Worm (Caenorhabditis elegans) whole organism, mixed stage, embryonic: ENCODE results near the gene mtg-1.

Experiments used
- bed-3 ChIP-seq: fragments of 200-800 bp; sonication (Bioruptor generic); optimal IDR thresholded peaks from 3 replicates; lab custom pipeline; 2018; ENCODE audit warnings: mild to moderate bottlenecking, missing genetic modification characterization, moderate library complexity, missing compliant biosample characterization
- blmp-1 ChIP-seq: fragments of 150-350 bp; optimal IDR thresholded peaks from 2 replicates; lab custom pipeline; 2014; ENCODE audit warnings: missing biosample characterization, missing genetic modification characterization
- ceh-83 ChIP-seq: fragments of 200-800 bp; sonication (Bioruptor generic); optimal IDR thresholded peaks from 2 replicates; lab custom pipeline; 2018; ENCODE audit warnings: mild to moderate bottlenecking, missing genetic modification characterization, missing compliant biosample characterization
- ces-1 ChIP-seq: fragments of 150-350 bp; optimal IDR thresholded peaks from 2 replicates; lab custom pipeline; 2014; ENCODE audit warnings: missing biosample characterization, missing genetic modification reagents, missing genetic modification characterization
- drap-1 ChIP-seq: fragments of 200-800 bp; sonication (Bioruptor generic); optimal IDR thresholded peaks from 3 replicates; lab custom pipeline; 2018; ENCODE audit warnings: mild to moderate bottlenecking, missing genetic modification characterization, missing compliant biosample characterization
- elt-1 ChIP-seq: sonication (generic microtip); optimal IDR thresholded peaks from 2 replicates; lab custom pipeline; 2017; ENCODE audit warnings: missing genetic modification characterization, mild to moderate bottlenecking, missing compliant biosample characterization, antibody characterized with exemption, moderate library complexity, borderline replicate concordance; ENCODE audit not compliant: insufficient read depth
- elt-3 ChIP-seq: fragments of 150-350 bp; optimal IDR thresholded peaks from 2 replicates; lab custom pipeline; 2014; ENCODE audit warnings: missing biosample characterization, missing genetic modification characterization
- ham-2 ChIP-seq: fragments of 200-800 bp; sonication (Bioruptor generic); optimal IDR thresholded peaks from 2 replicates; lab custom pipeline; 2018; ENCODE audit warnings: mild to moderate bottlenecking, missing genetic modification characterization, missing compliant biosample characterization
- lin-13 ChIP-seq: fragments of 150-350 bp; optimal IDR thresholded peaks from 2 replicates; lab custom pipeline; 2014; ENCODE audit warnings: missing biosample characterization, missing genetic modification characterization
- lsy-2 ChIP-seq: fragments of 150-350 bp; optimal IDR thresholded peaks from 2 replicates; lab custom pipeline; 2014; ENCODE audit warnings: missing biosample characterization, missing genetic modification characterization
- mab-5 ChIP-seq: fragments of 150-350 bp; optimal IDR thresholded peaks from 2 replicates; lab custom pipeline; 2014; ENCODE audit warnings: missing biosample characterization, missing genetic modification characterization
- mep-1 ChIP-seq: fragments of 150-350 bp; optimal IDR thresholded peaks from 2 replicates; lab custom pipeline; 2017; ENCODE audit warnings: missing biosample characterization, missing genetic modification reagents, missing genetic modification characterization, inconsistent platforms
- nhr-2 ChIP-seq: fragments of 150-350 bp; optimal IDR thresholded peaks from 2 replicates; lab custom pipeline; 2014; ENCODE audit warnings: missing biosample characterization, missing genetic modification characterization
- nhr-237 ChIP-seq: fragments of 150-350 bp; optimal IDR thresholded peaks from 2 replicates; lab custom pipeline; 2014; ENCODE audit warnings: missing biosample characterization, missing genetic modification characterization
- nhr-28 ChIP-seq: fragments of 150-350 bp; optimal IDR thresholded peaks from 2 replicates; lab custom pipeline; 2014; ENCODE audit warnings: missing biosample characterization, missing genetic modification characterization
- nhr-76 ChIP-seq: sonication (generic microtip); optimal IDR thresholded peaks from 2 replicates; lab custom pipeline; 2017; ENCODE audit warnings: missing biosample characterization, missing genetic modification characterization
- pha-4 ChIP-seq: fragments of 150-350 bp; optimal IDR thresholded peaks from 2 replicates; lab custom pipeline; 2018; ENCODE audit warnings: missing biosample characterization, missing genetic modification reagents, missing genetic modification characterization
- sem-2 ChIP-seq: fragments of 200-800 bp; sonication (Bioruptor generic); optimal IDR thresholded peaks from 2 replicates; lab custom pipeline; 2018; ENCODE audit warnings: mild to moderate bottlenecking, missing genetic modification characterization, missing compliant biosample characterization
- snpc-4 ChIP-seq: fragments of 150-350 bp; optimal IDR thresholded peaks from 2 replicates; lab custom pipeline; 2014; ENCODE audit warnings: missing biosample characterization, missing genetic modification characterization
- tbx-8 ChIP-seq: fragments of 200-800 bp; sonication (Bioruptor generic); optimal IDR thresholded peaks from 2 replicates; lab custom pipeline; 2018; ENCODE audit warnings: mild to moderate bottlenecking, missing genetic modification characterization, moderate library complexity, missing compliant biosample characterization
- unc-120 ChIP-seq: sonication (generic microtip); optimal IDR thresholded peaks from 2 replicates; lab custom pipeline; 2017; ENCODE audit warnings: missing genetic modification characterization, missing compliant biosample characterization; ENCODE audit not compliant: poor library complexity, severe bottlenecking
- unc-39 ChIP-seq: fragments of 150-350 bp; optimal IDR thresholded peaks from 2 replicates; lab custom pipeline; 2014; ENCODE audit warnings: missing biosample characterization, missing genetic modification characterization

The mtg-1 gene

ce11 chrIII:1533615-1534014 is at the start of gene mtg-1:
Gene mtg-1 (plus strand): TSS chrIII:1533774.
- TF ChIP-seq lsy-2 (tag; lab: Kevin White, UChicago) (peak; percentile 7), blmp-1 (tag; lab: Kevin White, UChicago) (no peak)

- TF ChIP-seq lsy-2 (tag; lab: Kevin White, UChicago), result no peak
- no peak for TF ChIP-seq sem-2
- no peak for TF ChIP-seq unc-39 (tag; lab: Kevin White, UChicago)
- no peak for TF ChIP-seq drap-1 (GFP tag; lab: Kevin White, UChicago)
- no peak for TF ChIP-seq nhr-76
- no peak for TF ChIP-seq elt-3 (tag; lab: Kevin White, UChicago)
These were observed 38.3 kb upstream of the mtg-1 start, which contains the start of gene Y82E9BR.19 for ce11 chrIII:1495230-1495629. Gene Y82E9BR.19 (minus strand): TSS chrIII:1495330.

- TF ChIP-seq unc-120 (tag; lab: Kevin White, UChicago) (no peak), lsy-2 (tag; lab: Kevin White, UChicago) (peak; percentile 49), ces-1 (peak; percentile 87)
These were observed 37.6 kb upstream of the mtg-1 start, which contains the start of the genes ave-1 and M01G5.1 for ce11 chrIII:1495863-1496445. Gene ave-1 (minus strand): TSS chrIII:1495975. Gene M01G5.1 (plus strand): TSS chrIII:1496401.

- TF ChIP-seq nhr-28 (tag; lab: Kevin White, UChicago), result no peak
- no peak for TF ChIP-seq pha-4
- TF ChIP-seq elt-1 (tag; lab: Kevin White, UChicago), result no peak
- TF ChIP-seq drap-1 (GFP tag; lab: Kevin White, UChicago), result no peak
- no peak for TF ChIP-seq snpc-4
- no peak for TF ChIP-seq elt-3 (tag; lab: Kevin White, UChicago)
- no peak for TF ChIP-seq mep-1 (tag; lab: Kevin White, UChicago)
- no peak for TF ChIP-seq sem-2
- TF ChIP-seq ham-2 (GFP tag; lab: Kevin White, UChicago), result no peak
These were observed 25.3 kb upstream of the mtg-1 start for ce11 chrIII:1508244-1508643.

- TF ChIP-seq bed-3 (GFP tag; lab: Kevin White, UChicago), result no peak
These were observed 24.8 kb upstream of the mtg-1 start for ce11 chrIII:1508764-1509281.

- no peak for TF ChIP-seq tbx-8 (GFP tag; lab: Kevin White, UChicago)
- TF ChIP-seq, all 35 proteins: peak for 0
These were observed 15.7 kb upstream of the mtg-1 start, which contains the start of gene tmem-120 for ce11 chrIII:1517893-1518292. Gene tmem-120 (minus strand): TSS chrIII:1517993.

- TF ChIP-seq lin-13 (tag; lab: Kevin White, UChicago) (peak; percentile 12), lsy-2 (tag; lab: Kevin White, UChicago) (peak; percentile 66), ceh-83 (GFP tag; lab: Kevin White, UChicago) (no peak)
These were observed 13.7 kb upstream of the mtg-1 start for ce11 chrIII:1519906-1520305.

- TF ChIP-seq unc-39 (tag; lab: Kevin White, UChicago), result no peak
- no peak for TF ChIP-seq mab-5 (tag; lab: Kevin White, UChicago)
- TF ChIP-seq nhr-237, result no peak
- TF ChIP-seq nhr-2 (tag; lab: Kevin White, UChicago), result no peak
- peak; percentile 6 for TF ChIP-seq lsy-2 (tag; lab: Kevin White, UChicago)
- no peak for TF ChIP-seq nhr-28 (tag; lab: Kevin White, UChicago)
These were observed 5.2 kb upstream of the mtg-1 start for ce11 chrIII:1528423-1528822.
